Worm (Caenorhabditis elegans) whole organism, L4 larva: ENCODE data around the gene srw-84.

ENCODE experiments used
- D1046.2 ChIP-seq: fragments of 200-800 bp; sonication (Bioruptor generic); IDR thresholded peaks from 2 replicates; pipeline ENCODE4 v1.3.6; 2022; ENCODE audit warnings: missing genetic modification characterization, missing compliant biosample characterization
- T20F7.1 ChIP-seq: fragments of 200-800 bp; sonication (Bioruptor generic); optimal IDR thresholded peaks from 2 replicates; lab custom pipeline; 2018; ENCODE audit warnings: mild to moderate bottlenecking, missing genetic modification characterization, missing compliant biosample characterization
- Y5F2A.4 ChIP-seq: fragments of 200-800 bp; sonication (Bioruptor generic); optimal IDR thresholded peaks from 2 replicates; lab custom pipeline; 2018; ENCODE audit warnings: mild to moderate bottlenecking, missing genetic modification characterization, missing compliant biosample characterization
- aha-1 ChIP-seq: fragments of 150-350 bp; peaks from one replicate; lab custom pipeline; 2014; ENCODE audit warnings: missing biosample characterization, missing genetic modification characterization
- aly-2 ChIP-seq: sonication (generic microtip); optimal IDR thresholded peaks from 2 replicates; lab custom pipeline; 2018; ENCODE audit warnings: missing biosample characterization, missing genetic modification characterization
- ceh-20 ChIP-seq: fragments of 200-800 bp; sonication (Bioruptor generic); IDR thresholded peaks from 2 replicates; pipeline ENCODE4 v1.3.6; 2022; ENCODE audit warnings: missing genetic modification reagents, missing genetic modification characterization, missing compliant biosample characterization
- ceh-44 ChIP-seq: fragments of 200-800 bp; sonication (Bioruptor generic); IDR thresholded peaks from 2 replicates; pipeline ENCODE4 v1.3.6; 2022; ENCODE audit warnings: missing genetic modification reagents, missing genetic modification characterization, missing compliant biosample characterization
- ceh-62 ChIP-seq: sonication (generic microtip); optimal IDR thresholded peaks from 2 replicates; lab custom pipeline; 2017; ENCODE audit warnings: missing biosample characterization, missing genetic modification characterization
- cey-2 ChIP-seq: sonication (generic microtip); optimal IDR thresholded peaks from 3 replicates; lab custom pipeline; 2017; ENCODE audit warnings: missing genetic modification characterization, mild to moderate bottlenecking, missing compliant biosample characterization, antibody characterized with exemption, borderline replicate concordance; ENCODE audit not compliant: insufficient read depth
- ctbp-1 ChIP-seq: fragments of 200-800 bp; sonication (Bioruptor generic); IDR thresholded peaks from 2 replicates; pipeline ENCODE4 v1.3.6; 2022; ENCODE audit warnings: missing genetic modification reagents, missing genetic modification characterization, missing compliant biosample characterization
- duxl-1 ChIP-seq: sonication (generic microtip); optimal IDR thresholded peaks from 2 replicates; lab custom pipeline; 2016; ENCODE audit warnings: mild to moderate bottlenecking, missing genetic modification characterization, moderate library complexity, missing compliant biosample characterization; ENCODE audit not compliant: poor library complexity
- dve-1 ChIP-seq: sonication (generic microtip); optimal IDR thresholded peaks from 2 replicates; lab custom pipeline; 2017; ENCODE audit warnings: antibody characterized with exemption, mild to moderate bottlenecking, missing genetic modification characterization, missing compliant biosample characterization; ENCODE audit not compliant: insufficient read depth
- egl-27 ChIP-seq: sonication (generic microtip); optimal IDR thresholded peaks from 3 replicates; lab custom pipeline; 2017; ENCODE audit warnings: missing biosample characterization, missing genetic modification reagents, missing genetic modification characterization
- egl-43 ChIP-seq: fragments of 200-800 bp; sonication (Bioruptor generic); IDR thresholded peaks from 2 replicates; pipeline ENCODE4 v1.3.6; 2022; ENCODE audit warnings: missing genetic modification reagents, missing genetic modification characterization, missing compliant biosample characterization
- fkh-10 ChIP-seq: fragments of 150-350 bp; optimal IDR thresholded peaks from 2 replicates; lab custom pipeline; 2014; ENCODE audit warnings: missing biosample characterization, missing genetic modification reagents, missing genetic modification characterization
- gei-8 ChIP-seq: fragments of 200-800 bp; sonication (Bioruptor generic); optimal IDR thresholded peaks from 2 replicates; lab custom pipeline; 2018; ENCODE audit warnings: mild to moderate bottlenecking, missing genetic modification characterization, missing compliant biosample characterization
- hlh-11 ChIP-seq: fragments of 200-800 bp; sonication (Bioruptor generic); optimal IDR thresholded peaks from 2 replicates; lab custom pipeline; 2018; ENCODE audit warnings: mild to moderate bottlenecking, missing genetic modification characterization, missing compliant biosample characterization
- hlh-30 ChIP-seq: sonication (generic microtip); optimal IDR thresholded peaks from 2 replicates; lab custom pipeline; 2017; ENCODE audit warnings: antibody characterized with exemption, mild to moderate bottlenecking, missing genetic modification characterization, missing compliant biosample characterization; ENCODE audit not compliant: insufficient read depth
- lim-7 ChIP-seq: fragments of 200-800 bp; sonication (Bioruptor generic); IDR thresholded peaks from 2 replicates; pipeline ENCODE4 v1.3.6; 2022; ENCODE audit warnings: missing genetic modification characterization, missing compliant biosample characterization
- lin-15B ChIP-seq: fragments of 150-350 bp; sonication (generic microtip); optimal IDR thresholded peaks from 3 replicates; lab custom pipeline; 2014; ENCODE audit warnings: missing biosample characterization, missing genetic modification characterization
- lin-38 ChIP-seq: fragments of 200-800 bp; sonication (Bioruptor generic); IDR thresholded peaks from 2 replicates; pipeline ENCODE4 v1.3.6; 2022; ENCODE audit warnings: missing genetic modification reagents, missing genetic modification characterization, missing compliant biosample characterization
- lir-3 ChIP-seq: sonication (generic microtip); optimal IDR thresholded peaks from 2 replicates; lab custom pipeline; 2016; ENCODE audit warnings: mild to moderate bottlenecking, missing genetic modification characterization, missing compliant biosample characterization
- mdl-1 ChIP-seq, 2 experiments: fragments of 150-350 bp in 1 of 2; sonication (generic microtip) in 1 of 2; optimal IDR thresholded peaks; 2 replicates each; lab custom pipeline; 2014 to 2017; ENCODE audit warnings: missing biosample characterization in 2 of 2, missing genetic modification characterization in 2 of 2
- mes-2 ChIP-seq: sonication (generic microtip); optimal IDR thresholded peaks from 2 replicates; lab custom pipeline; 2016; ENCODE audit warnings: missing genotype, mild to moderate bottlenecking, missing genetic modification characterization, missing compliant biosample characterization; ENCODE audit not compliant: poor library complexity, severe bottlenecking
- mxl-3 ChIP-seq: fragments of 200-800 bp; sonication (Bioruptor generic); optimal IDR thresholded peaks from 2 replicates; lab custom pipeline; 2018; ENCODE audit warnings: mild to moderate bottlenecking, missing genetic modification characterization, missing compliant biosample characterization
- nhr-237 ChIP-seq: sonication (generic microtip); optimal IDR thresholded peaks from 2 replicates; lab custom pipeline; 2017; ENCODE audit warnings: missing biosample characterization, missing genetic modification characterization
- nhr-25 ChIP-seq: sonication (generic microtip); optimal IDR thresholded peaks from 2 replicates; lab custom pipeline; 2017; ENCODE audit warnings: missing genetic modification characterization, mild to moderate bottlenecking, missing compliant biosample characterization, antibody characterized with exemption, moderate library complexity, borderline replicate concordance; ENCODE audit not compliant: insufficient read depth
- nhr-28 ChIP-seq: fragments of 150-350 bp; optimal IDR thresholded peaks from 2 replicates; lab custom pipeline; 2014; ENCODE audit warnings: missing biosample characterization, missing genetic modification characterization
- nhr-42 ChIP-seq: fragments of 200-800 bp; sonication (Bioruptor generic); IDR thresholded peaks from 2 replicates; pipeline ENCODE4 v1.3.6; 2022; ENCODE audit warnings: missing genetic modification characterization, missing compliant biosample characterization
- nhr-48 ChIP-seq: sonication (generic microtip); optimal IDR thresholded peaks from 2 replicates; lab custom pipeline; 2016; ENCODE audit warnings: mild to moderate bottlenecking, missing genetic modification characterization, missing compliant biosample characterization
- nhr-76 ChIP-seq: fragments of 150-350 bp; optimal IDR thresholded peaks from 2 replicates; lab custom pipeline; 2014; ENCODE audit warnings: missing biosample characterization, missing genetic modification characterization
- nhr-77 ChIP-seq: fragments of 150-350 bp; optimal IDR thresholded peaks from 2 replicates; lab custom pipeline; 2014; ENCODE audit warnings: missing biosample characterization, missing genetic modification characterization
- php-3 ChIP-seq: fragments of 200-800 bp; sonication (Bioruptor generic); IDR thresholded peaks from 2 replicates; pipeline ENCODE4 v1.3.6; 2022; ENCODE audit warnings: missing genetic modification reagents, missing genetic modification characterization, missing compliant biosample characterization
- pqm-1 ChIP-seq: sonication (generic microtip); optimal IDR thresholded peaks from 2 replicates; lab custom pipeline; 2017; ENCODE audit warnings: missing biosample characterization, missing genetic modification characterization
- saeg-2 ChIP-seq: fragments of 200-800 bp; sonication (Bioruptor generic); IDR thresholded peaks from 2 replicates; pipeline ENCODE4 v1.3.6; 2022; ENCODE audit warnings: missing genetic modification reagents, missing genetic modification characterization, missing compliant biosample characterization
- set-16 ChIP-seq: fragments of 200-800 bp; sonication (Bioruptor generic); IDR thresholded peaks from 2 replicates; pipeline ENCODE4 v1.3.6; 2022; ENCODE audit warnings: missing genetic modification reagents, missing genetic modification characterization, missing compliant biosample characterization
- skn-1 ChIP-seq: fragments of 150-350 bp; optimal IDR thresholded peaks from 2 replicates; lab custom pipeline; 2014; ENCODE audit warnings: missing biosample characterization, missing genetic modification characterization
- snpc-1.2 ChIP-seq: fragments of 200-800 bp; sonication (Bioruptor generic); IDR thresholded peaks from 2 replicates; pipeline ENCODE4 v1.3.6; 2022; ENCODE audit warnings: missing genetic modification reagents, missing genetic modification characterization, missing compliant biosample characterization
- tra-1 ChIP-seq: fragments of 200-800 bp; sonication (Bioruptor generic); IDR thresholded peaks from 2 replicates; pipeline ENCODE4 v1.3.6; 2022; ENCODE audit warnings: missing genetic modification reagents, missing genetic modification characterization, missing compliant biosample characterization
- unc-39 ChIP-seq: sonication (generic microtip); optimal IDR thresholded peaks from 2 replicates; lab custom pipeline; 2017; ENCODE audit warnings: missing biosample characterization, missing genetic modification characterization
- unc-62 ChIP-seq, 3 experiments: fragments of 150-350 bp in 1 of 3; sonication (generic microtip); optimal IDR thresholded peaks in 2 of 3; peaks in 1 of 3; 1 replicate in 1 of 3; 2 replicates in 2 of 3; lab custom pipeline; 2014 to 2017; ENCODE audit warnings: missing biosample characterization in 3 of 3, missing genetic modification characterization in 3 of 3, missing genetic modification reagents in 3 of 3, missing genotype in 1 of 3
- zip-11 ChIP-seq: fragments of 200-800 bp; sonication (Bioruptor generic); IDR thresholded peaks from 2 replicates; pipeline ENCODE4 v1.3.6; 2022; ENCODE audit warnings: missing genetic modification characterization, missing compliant biosample characterization
- ztf-11 ChIP-seq: fragments of 150-350 bp; optimal IDR thresholded peaks from 2 replicates; lab custom pipeline; 2014; ENCODE audit warnings: missing biosample characterization, missing genetic modification characterization

Gene srw-84

ce11 chrV:19417836-19418235 is 36.8 kb downstream of the srw-84 start, which contains the start of gene C25F9.15:
TSS of gene C25F9.15 (plus strand) at chrV:19418136.
- TF ChIP-seq pqm-1 (tag; lab: Kevin White, UChicago) (peak; percentile 34), lin-15B (no peak), dve-1 (tag; lab: Kevin White, UChicago) (peak; percentile 30), nhr-28 (tag; lab: Kevin White, UChicago) (peak; percentile 30), egl-27 (tag; lab: Kevin White, UChicago) (no peak), saeg-2 (no peak), egl-43 (GFP tag; lab: Robert Waterston, UW) (no peak)

ce11 chrV:19419301-19419700 is 38.2 kb downstream of the srw-84 start:
- TF ChIP-seq php-3 (GFP tag; lab: Robert Waterston, UW) = peak; percentile 94
- peak; percentile 6 for TF ChIP-seq nhr-28 (tag; lab: Kevin White, UChicago)
- TF ChIP-seq, all 104 proteins: peak for 2; not testable (repeated sequence) for 102

ce11 chrV:19421131-19421530 is 40.1 kb downstream of the srw-84 start, which contains the start of gene C25F9.2:
TSS of gene C25F9.2 (plus strand) at chrV:19421471.
- no peak for TF ChIP-seq mdl-1 (tag; optimal IDR thresholded peaks at IDR 0.05; lab: Kevin White, UChicago)
- TF ChIP-seq unc-39 (tag; lab: Kevin White, UChicago) = no peak
- TF ChIP-seq fkh-10 (GFP tag; lab: Kevin White, UChicago) = no peak
- TF ChIP-seq aly-2 (tag; lab: Kevin White, UChicago) = no peak
- TF ChIP-seq ceh-62 (tag; lab: Kevin White, UChicago) = no peak
- TF ChIP-seq mxl-3 (GFP tag; lab: Kevin White, UChicago) = no peak
- TF ChIP-seq php-3 (GFP tag; lab: Robert Waterston, UW) = no peak
- no peak for TF ChIP-seq lir-3 (tag; lab: Kevin White, UChicago)
- no peak for TF ChIP-seq ceh-20 (GFP tag; lab: Robert Waterston, UW)
- no peak for TF ChIP-seq ctbp-1 (GFP tag; lab: Robert Waterston, UW)
- TF ChIP-seq lim-7 (GFP tag; lab: Robert Waterston, UW) = no peak
- TF ChIP-seq nhr-42 = no peak
- no peak for TF ChIP-seq mes-2 (tag; lab: Kevin White, UChicago)
- no peak for TF ChIP-seq gei-8 (GFP tag; lab: Kevin White, UChicago)
- TF ChIP-seq ceh-44 (GFP tag; lab: Robert Waterston, UW) = no peak
- TF ChIP-seq hlh-11 (tag; lab: Kevin White, UChicago) = no peak
- TF ChIP-seq zip-11 (GFP tag; lab: Robert Waterston, UW) = no peak
- no peak for TF ChIP-seq tra-1 (GFP tag; lab: Robert Waterston, UW)
- TF ChIP-seq unc-62 (GFP tag; optimal IDR thresholded peaks at IDR 0.05 in 1 of 2; lab: Kevin White, UChicago) = no peak
- no peak for TF ChIP-seq unc-62 (tag; optimal IDR thresholded peaks at IDR 0.05; lab: Kevin White, UChicago)

- TF ChIP-seq nhr-48 = no peak
- TF ChIP-seq mxl-3 (GFP tag; lab: Kevin White, UChicago) = peak; percentile 19
- TF ChIP-seq ctbp-1 (GFP tag; lab: Robert Waterston, UW) = no peak
- TF ChIP-seq ceh-44 (GFP tag; lab: Robert Waterston, UW) = no peak
- no peak for TF ChIP-seq aha-1 (tag; lab: Kevin White, UChicago)
- no peak for TF ChIP-seq lin-15B
- no peak for TF ChIP-seq Y5F2A.4 (GFP tag; lab: Kevin White, UChicago)
- TF ChIP-seq lin-38 (GFP tag; lab: Robert Waterston, UW) = no peak
- no peak for TF ChIP-seq dve-1 (tag; lab: Kevin White, UChicago)
- TF ChIP-seq hlh-11 (tag; lab: Kevin White, UChicago) = peak; percentile 11
- no peak for TF ChIP-seq set-16 (GFP tag; lab: Robert Waterston, UW)
- TF ChIP-seq skn-1 (tag; lab: Kevin White, UChicago) = no peak
- no peak for TF ChIP-seq nhr-76 (tag; lab: Kevin White, UChicago)
- TF ChIP-seq nhr-25 (tag; lab: Kevin White, UChicago) = no peak
- no peak for TF ChIP-seq lim-7 (GFP tag; lab: Robert Waterston, UW)
- no peak for TF ChIP-seq ztf-11 (tag; lab: Kevin White, UChicago)
- no peak for TF ChIP-seq cey-2 (tag; lab: Kevin White, UChicago)
- no peak for TF ChIP-seq nhr-77 (tag; lab: Kevin White, UChicago)
- peak in 1 of 2 experiments; percentile 61 for TF ChIP-seq unc-62 (GFP tag; optimal IDR thresholded peaks at IDR 0.05 in 1 of 2; lab: Kevin White, UChicago)
- no peak for TF ChIP-seq unc-62 (tag; optimal IDR thresholded peaks at IDR 0.05; lab: Kevin White, UChicago)
- TF ChIP-seq D1046.2 (GFP tag; lab: Robert Waterston, UW) = no peak
- TF ChIP-seq hlh-30 (tag; lab: Kevin White, UChicago) = peak; percentile 77
- TF ChIP-seq T20F7.1 = no peak
- TF ChIP-seq nhr-237 = no peak
- TF ChIP-seq duxl-1 (tag; lab: Kevin White, UChicago) = no peak
- TF ChIP-seq snpc-1.2 (GFP tag; lab: Robert Waterston, UW) = no peak
Measured at ce11 chrV:19428097-19428496, 47.0 kb downstream of the srw-84 start.
